Worm (Caenorhabditis elegans) whole organism, L3 larva: ENCODE measurements around the gene ttr-8.

ENCODE experiments used
- R02D3.7 ChIP-seq: fragments of 150-350 bp; optimal IDR thresholded peaks from 2 replicates; lab custom pipeline; 2014; ENCODE audit warnings: missing biosample characterization, missing genetic modification characterization
- ZK546.5 ChIP-seq: sonication (generic microtip); optimal IDR thresholded peaks from 2 replicates; lab custom pipeline; 2017; ENCODE audit warnings: missing biosample characterization, missing genetic modification characterization
- ceh-28 ChIP-seq: fragments of 150-350 bp; optimal IDR thresholded peaks from 2 replicates; lab custom pipeline; 2014; ENCODE audit warnings: missing biosample characterization, missing genetic modification reagents, missing genetic modification characterization
- ceh-9 ChIP-seq: sonication (generic microtip); optimal IDR thresholded peaks from 2 replicates; lab custom pipeline; 2018; ENCODE audit warnings: missing biosample characterization, missing genetic modification characterization
- daf-12 ChIP-seq: fragments of 150-350 bp; optimal IDR thresholded peaks from 2 replicates; lab custom pipeline; 2014; ENCODE audit warnings: missing biosample characterization, missing genetic modification reagents, missing genetic modification characterization
- egl-27 ChIP-seq: sonication (generic microtip); optimal IDR thresholded peaks from 4 replicates; lab custom pipeline; 2017; ENCODE audit warnings: missing biosample characterization, missing genetic modification reagents, missing genetic modification characterization
- elt-1 ChIP-seq: fragments of 150-350 bp; optimal IDR thresholded peaks from 2 replicates; lab custom pipeline; 2014; ENCODE audit warnings: missing biosample characterization, missing genetic modification characterization
- elt-3 ChIP-seq, 3 experiments: fragments of 150-350 bp in 1 of 3; sonication (generic microtip) in 2 of 3; optimal IDR thresholded peaks; 2 replicates in 2 of 3; 4 replicates in 1 of 3; lab custom pipeline; 2014 to 2017; ENCODE audit warnings: missing biosample characterization in 3 of 3, missing genetic modification characterization in 3 of 3
- fkh-10 ChIP-seq: sonication (generic microtip); optimal IDR thresholded peaks from 2 replicates; lab custom pipeline; 2017; ENCODE audit warnings: missing biosample characterization, missing genetic modification reagents, missing genetic modification characterization
- fos-1 ChIP-seq: fragments of 150-350 bp; optimal IDR thresholded peaks from 2 replicates; lab custom pipeline; 2014; ENCODE audit warnings: missing biosample characterization, missing genetic modification characterization
- hmg-11 ChIP-seq: sonication (generic microtip); optimal IDR thresholded peaks from 2 replicates; lab custom pipeline; 2016; ENCODE audit warnings: missing genetic modification characterization, missing compliant biosample characterization
- jun-1 ChIP-seq: fragments of 150-350 bp; optimal IDR thresholded peaks from 2 replicates; lab custom pipeline; 2014; ENCODE audit warnings: missing biosample characterization, missing genetic modification reagents, missing genetic modification characterization
- lin-15B ChIP-seq: fragments of 150-350 bp; optimal IDR thresholded peaks from 2 replicates; lab custom pipeline; 2014; ENCODE audit warnings: missing biosample characterization, missing genetic modification characterization
- lsy-12 ChIP-seq: sonication (generic microtip); optimal IDR thresholded peaks from 2 replicates; lab custom pipeline; 2016; ENCODE audit warnings: mild to moderate bottlenecking, missing genetic modification characterization, missing compliant biosample characterization
- mdl-1 ChIP-seq: fragments of 150-350 bp; optimal IDR thresholded peaks from 2 replicates; lab custom pipeline; 2014; ENCODE audit warnings: missing biosample characterization, missing genetic modification characterization
- mml-1 ChIP-seq: fragments of 150-350 bp; sonication (generic microtip); optimal IDR thresholded peaks from 3 replicates; lab custom pipeline; 2014; ENCODE audit warnings: missing biosample characterization, missing genetic modification characterization
- nfya-1 ChIP-seq: sonication (generic microtip); optimal IDR thresholded peaks from 2 replicates; lab custom pipeline; 2017; ENCODE audit warnings: missing genetic modification characterization, mild to moderate bottlenecking, missing compliant biosample characterization, antibody characterized with exemption, moderate library complexity; ENCODE audit not compliant: insufficient read depth
- nhr-11 ChIP-seq: fragments of 150-350 bp; optimal IDR thresholded peaks from 2 replicates; lab custom pipeline; 2014; ENCODE audit warnings: missing biosample characterization, missing genetic modification characterization
- nhr-12 ChIP-seq: fragments of 150-350 bp; optimal IDR thresholded peaks from 2 replicates; lab custom pipeline; 2014; ENCODE audit warnings: missing biosample characterization, missing genetic modification characterization
- nhr-23 ChIP-seq: fragments of 150-350 bp; optimal IDR thresholded peaks from 2 replicates; lab custom pipeline; 2014; ENCODE audit warnings: missing biosample characterization, missing genetic modification reagents, missing genetic modification characterization
- nhr-25 ChIP-seq: sonication (generic microtip); optimal IDR thresholded peaks from 2 replicates; lab custom pipeline; 2017; ENCODE audit warnings: missing biosample characterization, missing genetic modification characterization
- nhr-28 ChIP-seq: fragments of 150-350 bp; optimal IDR thresholded peaks from 2 replicates; lab custom pipeline; 2014; ENCODE audit warnings: missing biosample characterization, missing genetic modification characterization
- nhr-43 ChIP-seq: sonication (generic microtip); optimal IDR thresholded peaks from 2 replicates; lab custom pipeline; 2016; ENCODE audit warnings: mild to moderate bottlenecking, missing genetic modification characterization, missing compliant biosample characterization; ENCODE audit not compliant: poor library complexity, severe bottlenecking
- nhr-67 ChIP-seq: fragments of 150-350 bp; optimal IDR thresholded peaks from 2 replicates; lab custom pipeline; 2014; ENCODE audit warnings: missing biosample characterization, missing genetic modification characterization
- nhr-77 ChIP-seq: fragments of 150-350 bp; optimal IDR thresholded peaks from 2 replicates; lab custom pipeline; 2014; ENCODE audit warnings: missing biosample characterization, missing genetic modification characterization
- pha-4 ChIP-seq: fragments of 150-350 bp; optimal IDR thresholded peaks from 2 replicates; lab custom pipeline; 2014; ENCODE audit warnings: missing biosample characterization, missing genetic modification reagents, missing genetic modification characterization
- pqm-1 ChIP-seq: fragments of 150-350 bp; optimal IDR thresholded peaks from 2 replicates; lab custom pipeline; 2017; ENCODE audit warnings: missing biosample characterization, missing genetic modification characterization, inconsistent platforms
- sea-2 ChIP-seq: fragments of 150-350 bp; sonication (generic microtip); optimal IDR thresholded peaks from 4 replicates; lab custom pipeline; 2014; ENCODE audit warnings: missing biosample characterization, missing genetic modification reagents, missing genetic modification characterization
- snpc-4 ChIP-seq: fragments of 150-350 bp; optimal IDR thresholded peaks from 2 replicates; lab custom pipeline; 2014; ENCODE audit warnings: missing biosample characterization, missing genetic modification characterization
- unc-39 ChIP-seq: sonication (generic microtip); optimal IDR thresholded peaks from 4 replicates; lab custom pipeline; 2017; ENCODE audit warnings: missing biosample characterization, missing genetic modification characterization
- unc-62 ChIP-seq: fragments of 150-350 bp; sonication (generic microtip); optimal IDR thresholded peaks from 4 replicates; lab custom pipeline; 2014; ENCODE audit warnings: missing biosample characterization, missing genetic modification reagents, missing genetic modification characterization
- zag-1 ChIP-seq: fragments of 150-350 bp; optimal IDR thresholded peaks from 2 replicates; lab custom pipeline; 2014; ENCODE audit warnings: missing biosample characterization, missing genetic modification characterization
- ztf-4 ChIP-seq: fragments of 150-350 bp; optimal IDR thresholded peaks from 2 replicates; lab custom pipeline; 2014; ENCODE audit warnings: missing biosample characterization, missing genetic modification characterization

Gene ttr-8

ce11 chrIII:7555360-7555759 lies 9.8 kb downstream of the ttr-8 start, which contains the start of gene ceh-13:
ceh-13 (plus strand) TSS chrIII:7555660.
- TF ChIP-seq elt-1 (tag; lab: Kevin White, UChicago), result no peak
- no peak for TF ChIP-seq nhr-23 (tag; lab: Kevin White, UChicago)
- no peak for TF ChIP-seq ceh-28 (tag; lab: Kevin White, UChicago)
- no peak for TF ChIP-seq nhr-12 (tag; lab: Kevin White, UChicago)
- TF ChIP-seq zag-1 (tag; lab: Kevin White, UChicago), result no peak
- no peak for TF ChIP-seq jun-1 (tag; lab: Kevin White, UChicago)
- TF ChIP-seq pha-4 (tag; lab: Kevin White, UChicago), result no peak

DNA sequence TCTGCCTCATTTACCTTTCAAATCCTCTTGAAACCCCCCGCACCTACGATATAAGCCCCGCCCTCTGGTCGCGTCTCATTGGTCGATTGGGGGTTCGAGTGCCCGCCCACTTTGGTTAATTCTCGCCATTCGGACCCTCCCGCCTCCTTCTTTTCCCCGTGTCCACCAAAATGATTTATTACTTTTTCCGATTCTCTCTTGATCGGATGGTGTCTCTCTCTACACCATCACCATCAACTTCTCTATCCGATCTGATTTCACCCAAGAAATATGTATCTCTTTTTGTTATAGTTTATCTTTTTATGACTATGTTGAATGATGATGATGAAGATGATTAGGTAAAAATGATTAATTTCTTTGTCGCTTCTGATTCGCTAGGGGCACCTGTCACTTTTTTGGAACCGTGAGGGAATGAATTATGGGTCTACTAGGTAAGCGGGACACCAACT lies 10.4 kb downstream of the ttr-8 start:
- TF ChIP-seq nfya-1 (tag; lab: Kevin White, UChicago) (peak; percentile 95), nhr-23 (tag; lab: Kevin White, UChicago) (no peak), egl-27 (tag; lab: Kevin White, UChicago) (no peak), ztf-4 (no peak), nhr-25 (peak; percentile 34), ceh-28 (tag; lab: Kevin White, UChicago) (no peak), fos-1 (tag; lab: Kevin White, UChicago) (no peak), elt-1 (tag; lab: Kevin White, UChicago) (peak; percentile 75), jun-1 (tag; lab: Kevin White, UChicago) (no peak), nhr-11 (tag; lab: Kevin White, UChicago) (no peak), unc-62 (GFP tag; lab: Kevin White, UChicago) (peak; percentile 60)
- TF ChIP-seq, all 47 proteins: peak for 4

ce11 chrIII:7553693-7554226 lies 11.4 kb downstream of the ttr-8 start:
- TF ChIP-seq nhr-11 (tag; lab: Kevin White, UChicago) (no peak), pqm-1 (no peak), snpc-4 (tag; lab: Kevin White, UChicago) (no peak), unc-39 (no peak), R02D3.7 (tag; lab: Kevin White, UChicago) (no peak), nfya-1 (tag; lab: Kevin White, UChicago) (no peak), nhr-77 (tag; lab: Kevin White, UChicago) (no peak), nhr-43 (tag; lab: Kevin White, UChicago) (no peak), zag-1 (tag; lab: Kevin White, UChicago) (no peak), ztf-4 (no peak), sea-2 (no peak), nhr-67 (tag; lab: Kevin White, UChicago) (no peak), mml-1 (tag; lab: Kevin White, UChicago) (no peak), elt-3 (tag; optimal IDR thresholded peaks at IDR 0.05; lab: Kevin White, UChicago) (no peak), ZK546.5 (tag; lab: Kevin White, UChicago) (no peak)

- no peak for TF ChIP-seq lsy-12
- TF ChIP-seq unc-62 (GFP tag; lab: Kevin White, UChicago), result peak; percentile 63
- no peak for TF ChIP-seq elt-3 (tag; optimal IDR thresholded peaks at IDR 0.05; lab: Kevin White, UChicago)
- no peak for TF ChIP-seq lin-15B
- TF ChIP-seq mdl-1 (tag; lab: Kevin White, UChicago), result no peak
- TF ChIP-seq nfya-1 (tag; lab: Kevin White, UChicago), result peak; percentile 37
- no peak for TF ChIP-seq hmg-11 (tag; lab: Kevin White, UChicago)
- no peak for TF ChIP-seq fkh-10 (GFP tag; lab: Kevin White, UChicago)
- TF ChIP-seq ceh-9 (tag; lab: Kevin White, UChicago), result no peak
- TF ChIP-seq pqm-1, result no peak
- no peak for TF ChIP-seq daf-12 (tag; lab: Kevin White, UChicago)
- no peak for TF ChIP-seq mml-1 (tag; lab: Kevin White, UChicago)
Observed at ce11 chrIII:7552859-7553258, 12.3 kb downstream of the ttr-8 start.

DNA sequence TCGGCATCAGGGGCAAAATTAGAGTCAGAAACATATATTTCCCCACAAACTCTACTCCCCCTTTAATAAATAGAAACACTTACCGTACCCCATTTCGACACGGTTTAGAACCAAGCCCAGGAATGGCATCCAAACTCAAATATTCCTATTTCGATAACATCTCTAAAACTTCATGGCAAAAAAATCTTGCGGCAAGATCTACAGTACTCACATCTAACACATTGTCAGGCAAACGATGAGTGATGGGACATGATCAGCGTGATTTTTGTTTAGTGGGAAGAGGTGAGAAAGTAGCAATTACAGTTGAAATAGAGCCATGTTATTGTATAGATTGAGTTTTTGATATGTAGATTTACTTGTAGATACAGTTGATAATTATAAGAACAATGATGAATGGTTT lies 14.2 kb downstream of the ttr-8 start:
- no peak for TF ChIP-seq nhr-28 (tag; lab: Kevin White, UChicago)
- TF ChIP-seq elt-1 (tag; lab: Kevin White, UChicago), result peak; percentile 87
- peak; percentile 21 for TF ChIP-seq nhr-25
- TF ChIP-seq, all 47 proteins: peak for 2
